Worm (Caenorhabditis elegans) whole organism, L4 larva: ENCODE data around the gene lgc-31.

ENCODE experiments used
- Y48G9A.11 ChIP-seq: fragments of 200-800 bp; sonication (Bioruptor generic); IDR thresholded peaks from 2 replicates; pipeline ENCODE4 v1.3.6; 2022; ENCODE audit warnings: missing genetic modification reagents, missing genetic modification characterization, missing compliant biosample characterization
- ama-1 ChIP-seq: fragments of 150-350 bp; optimal IDR thresholded peaks from 2 replicates; lab custom pipeline; 2014; ENCODE audit warnings: inconsistent platforms, mixed read lengths
- hlh-11 ChIP-seq: fragments of 200-800 bp; sonication (Bioruptor generic); optimal IDR thresholded peaks from 2 replicates; lab custom pipeline; 2018; ENCODE audit warnings: mild to moderate bottlenecking, missing genetic modification characterization, missing compliant biosample characterization
- lir-3 ChIP-seq: sonication (generic microtip); optimal IDR thresholded peaks from 2 replicates; lab custom pipeline; 2016; ENCODE audit warnings: mild to moderate bottlenecking, missing genetic modification characterization, missing compliant biosample characterization
- madf-5 ChIP-seq, 2 experiments: fragments of 200-800 bp; sonication (Bioruptor generic); IDR thresholded peaks; 2 replicates each; pipeline ENCODE4 v1.3.6; 2022; ENCODE audit warnings: missing compliant biosample characterization in 2 of 2, missing genetic modification characterization in 2 of 2
- mep-1 ChIP-seq: fragments of 150-350 bp; sonication (generic microtip); optimal IDR thresholded peaks from 3 replicates; lab custom pipeline; 2014; ENCODE audit warnings: missing biosample characterization, missing genetic modification characterization
- mes-2 ChIP-seq: sonication (generic microtip); optimal IDR thresholded peaks from 2 replicates; lab custom pipeline; 2016; ENCODE audit warnings: missing genotype, mild to moderate bottlenecking, missing genetic modification characterization, missing compliant biosample characterization; ENCODE audit not compliant: poor library complexity, severe bottlenecking
- nhr-237 ChIP-seq: sonication (generic microtip); optimal IDR thresholded peaks from 2 replicates; lab custom pipeline; 2017; ENCODE audit warnings: missing biosample characterization, missing genetic modification characterization
- nhr-25 ChIP-seq: sonication (generic microtip); optimal IDR thresholded peaks from 2 replicates; lab custom pipeline; 2017; ENCODE audit warnings: missing genetic modification characterization, mild to moderate bottlenecking, missing compliant biosample characterization, antibody characterized with exemption, moderate library complexity, borderline replicate concordance; ENCODE audit not compliant: insufficient read depth
- saeg-2 ChIP-seq: fragments of 200-800 bp; sonication (Bioruptor generic); IDR thresholded peaks from 2 replicates; pipeline ENCODE4 v1.3.6; 2022; ENCODE audit warnings: missing genetic modification reagents, missing genetic modification characterization, missing compliant biosample characterization
- set-16 ChIP-seq: fragments of 200-800 bp; sonication (Bioruptor generic); IDR thresholded peaks from 2 replicates; pipeline ENCODE4 v1.3.6; 2022; ENCODE audit warnings: missing genetic modification reagents, missing genetic modification characterization, missing compliant biosample characterization
- unc-39 ChIP-seq: sonication (generic microtip); optimal IDR thresholded peaks from 2 replicates; lab custom pipeline; 2017; ENCODE audit warnings: missing biosample characterization, missing genetic modification characterization
- zag-1 ChIP-seq: fragments of 150-350 bp; optimal IDR thresholded peaks from 2 replicates; lab custom pipeline; 2014; ENCODE audit warnings: missing biosample characterization, missing genetic modification characterization
- zfp-3 ChIP-seq: fragments of 200-800 bp; sonication (Bioruptor generic); conservative IDR thresholded peaks from 2 replicates; pipeline ENCODE4 v1.3.6; 2022; ENCODE audit warnings: missing genetic modification reagents, missing genetic modification characterization, missing compliant biosample characterization

DNA sequence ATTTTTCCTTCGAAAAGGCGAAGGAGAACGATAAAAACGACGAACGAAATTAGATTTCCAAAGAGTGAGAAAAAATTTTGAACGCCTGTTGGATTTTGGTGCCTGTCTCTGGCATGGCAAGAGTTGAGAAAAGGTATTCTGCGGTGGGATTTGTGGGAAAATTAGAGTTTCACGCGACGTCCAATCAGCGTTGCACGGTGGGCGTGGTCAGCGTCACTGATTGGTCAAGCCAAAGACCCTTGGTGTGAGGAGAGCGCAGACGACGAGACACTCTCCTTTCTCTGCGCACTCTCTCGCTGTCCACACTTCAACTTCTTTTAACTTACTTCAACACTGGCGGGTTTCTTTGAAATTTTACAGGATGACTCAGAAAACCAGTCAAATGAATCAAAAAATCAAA lies 40.7 kb upstream of the lgc-31 start:
- TF ChIP-seq nhr-237 (tag; lab: Kevin White, UChicago) (no peak), unc-39 (tag; lab: Kevin White, UChicago) (no peak), set-16 (GFP tag; lab: Robert Waterston, UW) (no peak), saeg-2 (GFP tag; lab: Robert Waterston, UW) (no peak), lir-3 (tag; lab: Kevin White, UChicago) (no peak), nhr-25 (tag; lab: Kevin White, UChicago) (no peak), hlh-11 (tag; lab: Kevin White, UChicago) (no peak), ama-1 (no peak), mep-1 (tag; lab: Kevin White, UChicago) (no peak), Y48G9A.11 (no peak), mes-2 (tag; lab: Kevin White, UChicago) (no peak), zag-1 (no peak), zfp-3 (no peak), madf-5 (GFP tag; IDR thresholded peaks at IDR 0.05; lab: Robert Waterston, UW) (no peak)
